Worm (Caenorhabditis elegans): ENCODE measurements around the gene F46B3.8.

DNA sequence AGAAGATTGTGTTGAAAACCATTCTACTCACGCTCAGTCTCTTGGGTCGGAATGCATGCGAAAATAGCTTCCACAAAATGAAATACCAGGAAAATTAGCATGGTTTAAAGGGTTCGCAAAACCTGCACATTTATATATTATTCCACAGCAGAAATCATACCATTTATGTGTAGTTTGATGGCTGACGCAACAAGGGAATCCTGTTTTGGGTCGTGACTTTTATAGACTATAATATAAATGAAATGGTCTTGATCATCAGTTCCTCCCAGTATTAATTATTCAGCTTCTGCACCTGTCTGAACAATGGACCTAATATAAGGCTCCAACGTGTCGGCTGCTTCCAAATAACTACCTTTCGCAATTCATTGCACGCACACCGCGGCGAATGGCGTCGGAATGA is at the start of gene F46B3.8:
- TF ChIP-seq ztf-11 (tag; optimal IDR thresholded peaks at IDR 0.05) (no peak), nhr-237 (tag; optimal IDR thresholded peaks at IDR 0.05) (no peak), nhr-11 (tag; optimal IDR thresholded peaks at IDR 0.05) (no peak), fos-1 (tag; optimal IDR thresholded peaks at IDR 0.05) (no peak), egl-27 (tag; optimal IDR thresholded peaks at IDR 0.05) (no peak), sma-9 (GFP tag; optimal IDR thresholded peaks at IDR 0.05) (no peak), sma-9 (tag; optimal IDR thresholded peaks at IDR 0.05) (no peak), dmd-4 (tag; optimal IDR thresholded peaks at IDR 0.05) (no peak), mab-5 (tag; optimal IDR thresholded peaks at IDR 0.05) (no peak), zag-1 (tag; optimal IDR thresholded peaks at IDR 0.05) (no peak), aly-2 (tag; optimal IDR thresholded peaks at IDR 0.05) (no peak), nhr-12 (tag; optimal IDR thresholded peaks at IDR 0.05) (no peak), nhr-77 (tag; optimal IDR thresholded peaks at IDR 0.05) (no peak), R02D3.7 (tag; optimal IDR thresholded peaks at IDR 0.05) (no peak), lin-11 (tag; optimal IDR thresholded peaks at IDR 0.05) (no peak)

Data from whole organism, L2 larva.